Worm (Caenorhabditis elegans): ENCODE data around the gene kin-4.

Gene kin-4

ce11 chrIV:11474067-11474466 lies 48.5 kb downstream of the kin-4 start (continued):
- TF ChIP-seq aly-2 (tag; optimal IDR thresholded peaks at IDR 0.05) (peak; percentile 87), nhr-19 (GFP tag; conservative IDR thresholded peaks at IDR 0.05) (peak; percentile 53), sup-37 (GFP tag; optimal IDR thresholded peaks at IDR 0.05) (no peak), elt-3 (tag; optimal IDR thresholded peaks at IDR 0.05) (peak in 1 of 6 experiments; percentile 40), pag-3 (tag; optimal IDR thresholded peaks at IDR 0.05; ENCODE audit: borderline replicate concordance, insufficient read depth) (no peak), dpl-1 (GFP tag; optimal IDR thresholded peaks at IDR 0.05) (peak in 2 of 3 experiments; percentile 39 to 49), ceh-88 (GFP tag; IDR thresholded peaks at IDR 0.05) (no peak), nhr-90 (tag; optimal IDR thresholded peaks at IDR 0.05; ENCODE audit: poor library complexity) (peak; percentile 74), unc-62 (GFP tag; optimal IDR thresholded peaks at IDR 0.05) (no peak), mep-1 (tag; optimal IDR thresholded peaks at IDR 0.05) (peak; percentile 80), efl-3 (GFP tag; optimal IDR thresholded peaks at IDR 0.05) (no peak), ztf-11 (tag; optimal IDR thresholded peaks at IDR 0.05) (peak in 1 of 2 experiments; percentile 50), nhr-20 (tag; optimal IDR thresholded peaks at IDR 0.05) (peak; percentile 66), lin-39 (tag; optimal IDR thresholded peaks at IDR 0.05) (no peak), nhr-85 (tag) (no peak), lir-3 (tag; optimal IDR thresholded peaks at IDR 0.05; ENCODE audit: poor library complexity) (peak; percentile 74), hpl-2 (GFP tag; optimal IDR thresholded peaks at IDR 0.05) (peak; percentile 32), snu-23 (GFP tag; optimal IDR thresholded peaks at IDR 0.05) (peak; percentile 79), fos-1 (tag; optimal IDR thresholded peaks at IDR 0.05) (no peak), elt-2 (tag; optimal IDR thresholded peaks at IDR 0.05) (peak; percentile 38), lsy-2 (tag; optimal IDR thresholded peaks at IDR 0.05) (peak; percentile 57 to 70), blmp-1 (tag; optimal IDR thresholded peaks at IDR 0.05) (peak; percentile 21), unc-130 (tag; optimal IDR thresholded peaks at IDR 0.05) (peak; percentile 50), C34B4.2 (tag; optimal IDR thresholded peaks at IDR 0.05) (no peak), irx-1 (tag; optimal IDR thresholded peaks at IDR 0.05) (peak; percentile 56), ceh-63 (GFP tag; optimal IDR thresholded peaks at IDR 0.05) (no peak), egl-13 (tag; optimal IDR thresholded peaks at IDR 0.05) (no peak), sptf-1 (tag; optimal IDR thresholded peaks at IDR 0.05) (no peak), ceh-82 (tag; optimal IDR thresholded peaks at IDR 0.05) (peak; percentile 3 to 63 (median 19)), alr-1 (tag; optimal IDR thresholded peaks at IDR 0.05; ENCODE audit: borderline replicate concordance) (no peak), mef-2 (tag; optimal IDR thresholded peaks at IDR 0.05) (no peak), swsn-7 (tag; optimal IDR thresholded peaks at IDR 0.05) (peak; percentile 68), lin-14 (GFP tag; optimal IDR thresholded peaks at IDR 0.05) (peak; percentile 63), isw-1 (GFP tag; IDR thresholded peaks at IDR 0.05) (0 out of 2 replicates have a peak, but pooled peaks have one; percentile 2), pqm-1 (tag; optimal IDR thresholded peaks at IDR 0.05) (no peak), ama-1 (optimal IDR thresholded peaks at IDR 0.05) (peak; percentile 59), F16B12.6 (tag; optimal IDR thresholded peaks at IDR 0.05) (no peak), mdl-1 (tag; optimal IDR thresholded peaks at IDR 0.05) (peak in 1 of 2 experiments; percentile 52), nhr-71 (tag; optimal IDR thresholded peaks at IDR 0.05) (peak; percentile 76), nhr-28 (tag; optimal IDR thresholded peaks at IDR 0.05) (no peak), xbp-1 (tag; optimal IDR thresholded peaks at IDR 0.05) (peak; percentile 51), pax-3 (tag; optimal IDR thresholded peaks at IDR 0.05) (peak; percentile 34), nhr-237 (tag; optimal IDR thresholded peaks at IDR 0.05) (no peak), rnt-1 (tag; optimal IDR thresholded peaks at IDR 0.05) (peak; percentile 84), nhr-11 (tag; optimal IDR thresholded peaks at IDR 0.05) (no peak), unc-30 (tag; optimal IDR thresholded peaks at IDR 0.05) (no peak), zip-4 (GFP tag; optimal IDR thresholded peaks at IDR 0.05) (peak; percentile 28), efl-1 (optimal IDR thresholded peaks at IDR 0.05) (peak; percentile 52 to 64), efl-1 (GFP tag; optimal IDR thresholded peaks at IDR 0.05 in 1 of 2) (peak; percentile 32 to 95), tbx-2 (tag; optimal IDR thresholded peaks at IDR 0.05) (peak; percentile 46), ceh-8 (GFP tag; optimal IDR thresholded peaks at IDR 0.05) (no peak), fkh-8 (tag; optimal IDR thresholded peaks at IDR 0.05) (peak; percentile 45)
